Fruit fly (Drosophila melanogaster): ENCODE data around the gene CG43348.

Gene CG43348

dm6 chr2L:1207432-1207831 lies 8.2 kb downstream of the CG43348 start (continued):
- TF ChIP-seq CG9797 (GFP tag; optimal IDR thresholded peaks at IDR 0.05) (no peak), Hand (GFP tag; optimal IDR thresholded peaks at IDR 0.05) (peak; percentile 81), wor (GFP tag; IDR thresholded peaks at IDR 0.05) (no peak), CG30403 (GFP tag; optimal IDR thresholded peaks at IDR 0.05) (peak; percentile 31), Deaf1 (tag; optimal IDR thresholded peaks at IDR 0.05) (no peak), PHDP (tag; optimal IDR thresholded peaks at IDR 0.05) (peak; percentile 59), Nf-YA (GFP tag; IDR thresholded peaks at IDR 0.05) (peak; percentile 61), sc (optimal IDR thresholded peaks at IDR 0.05) (no peak), sc (GFP tag; optimal IDR thresholded peaks at IDR 0.05) (no peak), CG14014 (GFP tag; IDR thresholded peaks at IDR 0.05) (peak; percentile 78), CG7928 (GFP tag; optimal IDR thresholded peaks at IDR 0.05) (no peak), Sry-β (GFP tag; optimal IDR thresholded peaks at IDR 0.05) (no peak), fru (optimal IDR thresholded peaks at IDR 0.05) (no peak), hb (GFP tag; IDR thresholded peaks at IDR 0.05; ENCODE audit: partially characterized antibody) (no peak), CG7987 (GFP tag; optimal IDR thresholded peaks at IDR 0.05) (no peak), zfh1 (GFP tag; IDR thresholded peaks at IDR 0.05) (peak; percentile 50; the same call in 2 of the 3 replicates), grn (GFP tag; optimal IDR thresholded peaks at IDR 0.05) (no peak), Trl (optimal IDR thresholded peaks at IDR 0.05) (no peak), Trl (GFP tag; optimal IDR thresholded peaks at IDR 0.05) (no peak), pan (optimal IDR thresholded peaks at IDR 0.05) (no peak), pan (GFP tag; optimal IDR thresholded peaks at IDR 0.05 in 1 of 2, IDR thresholded peaks at IDR 0.05 in 1 of 2) (peak in 1 of 2 experiments; percentile 76), mam (GFP tag; optimal IDR thresholded peaks at IDR 0.05) (peak; percentile 1), CG10267 (tag; optimal IDR thresholded peaks at IDR 0.05) (no peak), tin (GFP tag; optimal IDR thresholded peaks at IDR 0.05) (no peak), cato (GFP tag; optimal IDR thresholded peaks at IDR 0.05; ENCODE audit: borderline replicate concordance) (no peak), CG12942 (GFP tag; optimal IDR thresholded peaks at IDR 0.05) (peak; percentile 10), ems (GFP tag; optimal IDR thresholded peaks at IDR 0.05) (no peak), Abd-B (GFP tag; optimal IDR thresholded peaks at IDR 0.05) (peak; percentile 23), toy (GFP tag; IDR thresholded peaks at IDR 0.05) (peak; percentile 41; the same call in 1 of the 2 replicates), lbe (GFP tag; optimal IDR thresholded peaks at IDR 0.05) (no peak), CG10431 (GFP tag; optimal IDR thresholded peaks at IDR 0.05) (no peak), Hr39 (optimal IDR thresholded peaks at IDR 0.05) (no peak), ac (GFP tag; optimal IDR thresholded peaks at IDR 0.05) (no peak), CG10959 (GFP tag; IDR thresholded peaks at IDR 0.05) (0 out of 2 replicates have a peak, but pooled peaks have one; percentile 36), CG7963 (GFP tag; IDR thresholded peaks at IDR 0.05; ENCODE audit: partially characterized antibody) (no peak), CG8359 (GFP tag; optimal IDR thresholded peaks at IDR 0.05; ENCODE audit: borderline replicate concordance) (no peak), ken (GFP tag; IDR thresholded peaks at IDR 0.05) (peak; percentile 70), Dll (GFP tag; IDR thresholded peaks at IDR 0.05; ENCODE audit: partially characterized antibody) (no peak), CG8765 (GFP tag; IDR thresholded peaks at IDR 0.05) (peak; percentile 12; the same call in 1 of the 2 replicates), lov (optimal IDR thresholded peaks at IDR 0.05) (no peak), lov (GFP tag; IDR thresholded peaks at IDR 0.05) (0 out of 3 replicates have a peak, but pooled peaks have one; percentile 25), CG10209 (GFP tag; optimal IDR thresholded peaks at IDR 0.05) (peak; percentile 54), sim (GFP tag; IDR thresholded peaks at IDR 0.05) (no peak), row (GFP tag; IDR thresholded peaks at IDR 0.05) (peak; percentile 77; the same call in 2 of the 3 replicates), CG2712 (tag; optimal IDR thresholded peaks at IDR 0.05) (peak; percentile 41), Hmx (GFP tag; optimal IDR thresholded peaks at IDR 0.05) (no peak), crp (GFP tag; optimal IDR thresholded peaks at IDR 0.05) (no peak), Drgx (GFP tag; IDR thresholded peaks at IDR 0.05) (no peak), CG11398 (GFP tag; optimal IDR thresholded peaks at IDR 0.05) (no peak), stwl (tag; optimal IDR thresholded peaks at IDR 0.05) (no peak), BtbVII (GFP tag; optimal IDR thresholded peaks at IDR 0.05) (peak; percentile 1), lilli (GFP tag; optimal IDR thresholded peaks at IDR 0.05) (peak; percentile 29), CG5953 (GFP tag; IDR thresholded peaks at IDR 0.05) (peak; percentile 49; the same call in 1 of the 2 replicates)

Data from whole organism, embryonic.